Worm (Caenorhabditis elegans): ENCODE measurements around the gene gpa-2.

The gpa-2 gene

DNA sequence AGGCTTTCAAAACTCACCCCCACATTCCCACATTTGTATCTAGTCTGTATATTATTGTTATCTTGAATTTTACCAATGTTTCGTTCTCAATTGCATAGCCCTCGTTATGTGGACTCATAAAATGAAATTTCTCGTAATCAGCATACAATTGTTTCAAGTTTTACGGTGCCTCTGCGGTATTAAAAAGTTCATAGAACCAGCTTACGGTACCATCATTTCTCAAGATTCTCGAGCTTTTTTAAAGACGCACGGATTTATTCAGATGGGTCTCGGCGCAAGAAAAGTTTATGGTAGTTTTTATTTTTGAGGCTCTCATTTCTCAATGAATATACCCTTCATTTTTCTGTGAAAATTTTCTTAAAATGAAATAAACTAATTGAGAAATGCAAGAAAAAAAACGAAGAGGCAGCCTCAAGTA is 44.3 kb downstream of the gpa-2 start:
- TF ChIP-seq mls-2 (tag; optimal IDR thresholded peaks at IDR 0.05) (no peak), nhr-12 (tag; optimal IDR thresholded peaks at IDR 0.05) (no peak), mep-1 (tag; optimal IDR thresholded peaks at IDR 0.05) (no peak), unc-120 (tag; optimal IDR thresholded peaks at IDR 0.05; ENCODE audit: poor library complexity, severe bottlenecking) (no peak), lin-32 (GFP tag; optimal IDR thresholded peaks at IDR 0.05) (no peak), M03D4.4 (tag; optimal IDR thresholded peaks at IDR 0.05) (no peak), cnd-1 (tag; optimal IDR thresholded peaks at IDR 0.05) (no peak), elt-1 (tag; optimal IDR thresholded peaks at IDR 0.05; ENCODE audit: borderline replicate concordance, insufficient read depth) (no peak), elt-3 (tag; optimal IDR thresholded peaks at IDR 0.05) (no peak), unc-39 (tag; optimal IDR thresholded peaks at IDR 0.05) (no peak)

DNA sequence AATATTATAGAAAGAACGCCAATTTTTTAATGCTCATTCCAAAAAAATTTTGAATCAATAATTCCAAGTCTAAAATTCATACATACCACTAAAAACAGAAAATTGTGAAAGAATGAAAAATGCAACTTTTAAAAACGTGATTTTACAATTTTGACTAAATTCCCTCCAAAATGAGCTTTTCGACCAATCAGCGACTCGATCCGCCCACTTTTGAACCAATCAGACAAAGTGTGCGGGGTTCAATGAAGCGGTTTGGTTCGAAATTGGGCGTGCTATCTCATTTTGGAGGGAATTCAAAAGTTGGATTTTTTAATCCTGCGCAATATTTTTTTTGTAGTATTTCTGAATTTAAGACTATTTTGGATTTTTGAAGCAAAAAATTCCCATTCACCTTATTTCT is 46.5 kb downstream of the gpa-2 start:
- TF ChIP-seq drap-1 (GFP tag; optimal IDR thresholded peaks at IDR 0.05) (no peak), zip-8 (tag; optimal IDR thresholded peaks at IDR 0.05) (no peak), nhr-2 (tag; optimal IDR thresholded peaks at IDR 0.05) (no peak), M03D4.4 (tag; optimal IDR thresholded peaks at IDR 0.05) (no peak), lsy-2 (tag; optimal IDR thresholded peaks at IDR 0.05) (no peak), ceh-39 (tag; optimal IDR thresholded peaks at IDR 0.05) (no peak), unc-120 (tag; optimal IDR thresholded peaks at IDR 0.05; ENCODE audit: poor library complexity, severe bottlenecking) (no peak), unc-62 (GFP tag; optimal IDR thresholded peaks at IDR 0.05) (no peak), tbx-8 (GFP tag; optimal IDR thresholded peaks at IDR 0.05) (no peak), snpc-4 (tag; optimal IDR thresholded peaks at IDR 0.05) (no peak), ham-2 (GFP tag; optimal IDR thresholded peaks at IDR 0.05) (no peak)

Data from whole organism, mixed stage, embryonic.